Worm (Caenorhabditis elegans) whole organism, L3 larva: Measurements from ENCODE around the gene grk-1.
A peak's percentile ranks its signal among the peaks of the same experiment; 100 is the strongest.

Experiments used
- R02D3.7 ChIP-seq: fragments of 150-350 bp; optimal IDR thresholded peaks from 2 replicates; lab custom pipeline; 2014; ENCODE audit warnings: missing biosample characterization, missing genetic modification characterization
- ZK546.5 ChIP-seq: sonication (generic microtip); optimal IDR thresholded peaks from 2 replicates; lab custom pipeline; 2017; ENCODE audit warnings: missing biosample characterization, missing genetic modification characterization
- aly-2 ChIP-seq: fragments of 150-350 bp; optimal IDR thresholded peaks from 2 replicates; lab custom pipeline; 2014; ENCODE audit warnings: missing biosample characterization, missing genetic modification characterization
- ama-1 ChIP-seq: fragments of 150-350 bp; optimal IDR thresholded peaks from 2 replicates; lab custom pipeline; 2018
- ceh-16 ChIP-seq: sonication (generic microtip); optimal IDR thresholded peaks from 2 replicates; lab custom pipeline; 2017; ENCODE audit warnings: missing biosample characterization, missing genetic modification characterization
- ceh-28 ChIP-seq: fragments of 150-350 bp; optimal IDR thresholded peaks from 2 replicates; lab custom pipeline; 2014; ENCODE audit warnings: missing biosample characterization, missing genetic modification reagents, missing genetic modification characterization
- ceh-82 ChIP-seq: fragments of 150-350 bp; optimal IDR thresholded peaks from 2 replicates; lab custom pipeline; 2014; ENCODE audit warnings: missing biosample characterization, missing genetic modification characterization
- ceh-9 ChIP-seq: sonication (generic microtip); optimal IDR thresholded peaks from 2 replicates; lab custom pipeline; 2018; ENCODE audit warnings: missing biosample characterization, missing genetic modification characterization
- daf-12 ChIP-seq: fragments of 150-350 bp; optimal IDR thresholded peaks from 2 replicates; lab custom pipeline; 2014; ENCODE audit warnings: missing biosample characterization, missing genetic modification reagents, missing genetic modification characterization
- egl-27 ChIP-seq: sonication (generic microtip); optimal IDR thresholded peaks from 4 replicates; lab custom pipeline; 2017; ENCODE audit warnings: missing biosample characterization, missing genetic modification reagents, missing genetic modification characterization
- egl-5 ChIP-seq: fragments of 150-350 bp; optimal IDR thresholded peaks from 2 replicates; lab custom pipeline; 2017; ENCODE audit warnings: missing biosample characterization, missing genetic modification reagents, missing genetic modification characterization, inconsistent platforms
- elt-1 ChIP-seq: fragments of 150-350 bp; optimal IDR thresholded peaks from 2 replicates; lab custom pipeline; 2014; ENCODE audit warnings: missing biosample characterization, missing genetic modification characterization
- elt-2 ChIP-seq: sonication (generic microtip); optimal IDR thresholded peaks from 2 replicates; lab custom pipeline; 2016; ENCODE audit warnings: missing genetic modification reagents, mild to moderate bottlenecking, missing genetic modification characterization, missing compliant biosample characterization
- elt-3 ChIP-seq, 3 experiments: fragments of 150-350 bp in 1 of 3; sonication (generic microtip) in 2 of 3; optimal IDR thresholded peaks; 2 replicates in 2 of 3; 4 replicates in 1 of 3; lab custom pipeline; 2014 to 2017; ENCODE audit warnings: missing biosample characterization in 3 of 3, missing genetic modification characterization in 3 of 3
- eor-1 ChIP-seq, 2 experiments: fragments of 150-350 bp; optimal IDR thresholded peaks; 2 replicates each; lab custom pipeline; 2014 to 2018; ENCODE audit warnings: missing biosample characterization in 2 of 2, missing genetic modification characterization in 2 of 2
- fkh-10 ChIP-seq: sonication (generic microtip); optimal IDR thresholded peaks from 2 replicates; lab custom pipeline; 2017; ENCODE audit warnings: missing biosample characterization, missing genetic modification reagents, missing genetic modification characterization
- fkh-2 ChIP-seq: fragments of 150-350 bp; optimal IDR thresholded peaks from 2 replicates; lab custom pipeline; 2014; ENCODE audit warnings: missing biosample characterization, missing genetic modification reagents, missing genetic modification characterization
- fos-1 ChIP-seq: fragments of 150-350 bp; optimal IDR thresholded peaks from 2 replicates; lab custom pipeline; 2014; ENCODE audit warnings: missing biosample characterization, missing genetic modification characterization
- hmg-11 ChIP-seq: sonication (generic microtip); optimal IDR thresholded peaks from 2 replicates; lab custom pipeline; 2016; ENCODE audit warnings: missing genetic modification characterization, missing compliant biosample characterization
- jun-1 ChIP-seq: fragments of 150-350 bp; optimal IDR thresholded peaks from 2 replicates; lab custom pipeline; 2014; ENCODE audit warnings: missing biosample characterization, missing genetic modification reagents, missing genetic modification characterization
- lin-15B ChIP-seq: fragments of 150-350 bp; optimal IDR thresholded peaks from 2 replicates; lab custom pipeline; 2014; ENCODE audit warnings: missing biosample characterization, missing genetic modification characterization
- lin-39 ChIP-seq: fragments of 150-350 bp; optimal IDR thresholded peaks from 2 replicates; lab custom pipeline; 2018; ENCODE audit warnings: missing biosample characterization, missing genetic modification reagents, missing genetic modification characterization
- lsy-12 ChIP-seq: sonication (generic microtip); optimal IDR thresholded peaks from 2 replicates; lab custom pipeline; 2016; ENCODE audit warnings: mild to moderate bottlenecking, missing genetic modification characterization, missing compliant biosample characterization
- mdl-1 ChIP-seq: fragments of 150-350 bp; optimal IDR thresholded peaks from 2 replicates; lab custom pipeline; 2014; ENCODE audit warnings: missing biosample characterization, missing genetic modification characterization
- mml-1 ChIP-seq: fragments of 150-350 bp; sonication (generic microtip); optimal IDR thresholded peaks from 3 replicates; lab custom pipeline; 2014; ENCODE audit warnings: missing biosample characterization, missing genetic modification characterization
- nfya-1 ChIP-seq: sonication (generic microtip); optimal IDR thresholded peaks from 2 replicates; lab custom pipeline; 2017; ENCODE audit warnings: missing genetic modification characterization, mild to moderate bottlenecking, missing compliant biosample characterization, antibody characterized with exemption, moderate library complexity; ENCODE audit not compliant: insufficient read depth
- nhr-11 ChIP-seq: fragments of 150-350 bp; optimal IDR thresholded peaks from 2 replicates; lab custom pipeline; 2014; ENCODE audit warnings: missing biosample characterization, missing genetic modification characterization
- nhr-12 ChIP-seq: fragments of 150-350 bp; optimal IDR thresholded peaks from 2 replicates; lab custom pipeline; 2014; ENCODE audit warnings: missing biosample characterization, missing genetic modification characterization
- nhr-23 ChIP-seq: fragments of 150-350 bp; optimal IDR thresholded peaks from 2 replicates; lab custom pipeline; 2014; ENCODE audit warnings: missing biosample characterization, missing genetic modification reagents, missing genetic modification characterization
- nhr-237 ChIP-seq: fragments of 150-350 bp; optimal IDR thresholded peaks from 2 replicates; lab custom pipeline; 2014; ENCODE audit warnings: missing biosample characterization, missing genetic modification characterization
- nhr-25 ChIP-seq: sonication (generic microtip); optimal IDR thresholded peaks from 2 replicates; lab custom pipeline; 2017; ENCODE audit warnings: missing biosample characterization, missing genetic modification characterization
- nhr-28 ChIP-seq: fragments of 150-350 bp; optimal IDR thresholded peaks from 2 replicates; lab custom pipeline; 2014; ENCODE audit warnings: missing biosample characterization, missing genetic modification characterization
- nhr-43 ChIP-seq: sonication (generic microtip); optimal IDR thresholded peaks from 2 replicates; lab custom pipeline; 2016; ENCODE audit warnings: mild to moderate bottlenecking, missing genetic modification characterization, missing compliant biosample characterization; ENCODE audit not compliant: poor library complexity, severe bottlenecking
- nhr-67 ChIP-seq: fragments of 150-350 bp; optimal IDR thresholded peaks from 2 replicates; lab custom pipeline; 2014; ENCODE audit warnings: missing biosample characterization, missing genetic modification characterization
- nhr-76 ChIP-seq: fragments of 150-350 bp; sonication (generic microtip); optimal IDR thresholded peaks from 5 replicates; lab custom pipeline; 2014; ENCODE audit warnings: missing biosample characterization, missing genetic modification characterization
- nhr-77 ChIP-seq: fragments of 150-350 bp; optimal IDR thresholded peaks from 2 replicates; lab custom pipeline; 2014; ENCODE audit warnings: missing biosample characterization, missing genetic modification characterization
- pha-4 ChIP-seq: fragments of 150-350 bp; optimal IDR thresholded peaks from 2 replicates; lab custom pipeline; 2014; ENCODE audit warnings: missing biosample characterization, missing genetic modification reagents, missing genetic modification characterization
- pqm-1 ChIP-seq: fragments of 150-350 bp; optimal IDR thresholded peaks from 2 replicates; lab custom pipeline; 2017; ENCODE audit warnings: missing biosample characterization, missing genetic modification characterization, inconsistent platforms
- sea-2 ChIP-seq: fragments of 150-350 bp; sonication (generic microtip); optimal IDR thresholded peaks from 4 replicates; lab custom pipeline; 2014; ENCODE audit warnings: missing biosample characterization, missing genetic modification reagents, missing genetic modification characterization
- skn-1 ChIP-seq: fragments of 150-350 bp; optimal IDR thresholded peaks from 2 replicates; lab custom pipeline; 2014; ENCODE audit warnings: missing biosample characterization, missing genetic modification characterization
- snpc-4 ChIP-seq: fragments of 150-350 bp; optimal IDR thresholded peaks from 2 replicates; lab custom pipeline; 2014; ENCODE audit warnings: missing biosample characterization, missing genetic modification characterization
- tbx-2 ChIP-seq: sonication (generic microtip); optimal IDR thresholded peaks from 2 replicates; lab custom pipeline; 2016; ENCODE audit warnings: mild to moderate bottlenecking, missing genetic modification characterization, missing compliant biosample characterization
- unc-39 ChIP-seq: sonication (generic microtip); optimal IDR thresholded peaks from 4 replicates; lab custom pipeline; 2017; ENCODE audit warnings: missing biosample characterization, missing genetic modification characterization
- unc-62 ChIP-seq: fragments of 150-350 bp; sonication (generic microtip); optimal IDR thresholded peaks from 4 replicates; lab custom pipeline; 2014; ENCODE audit warnings: missing biosample characterization, missing genetic modification reagents, missing genetic modification characterization
- zag-1 ChIP-seq: fragments of 150-350 bp; optimal IDR thresholded peaks from 2 replicates; lab custom pipeline; 2014; ENCODE audit warnings: missing biosample characterization, missing genetic modification characterization
- ztf-11 ChIP-seq: fragments of 150-350 bp; optimal IDR thresholded peaks from 2 replicates; lab custom pipeline; 2014; ENCODE audit warnings: missing biosample characterization, missing genetic modification characterization
- ztf-4 ChIP-seq: fragments of 150-350 bp; optimal IDR thresholded peaks from 2 replicates; lab custom pipeline; 2014; ENCODE audit warnings: missing biosample characterization, missing genetic modification characterization

The grk-1 gene

ce11 chrX:9999599-10000201 is 692 bp upstream of the grk-1 start:
- peak; percentile 69 for TF ChIP-seq nfya-1 (tag; lab: Kevin White, UChicago)
- TF ChIP-seq elt-3 (tag; optimal IDR thresholded peaks at IDR 0.05; lab: Kevin White, UChicago): no peak
- TF ChIP-seq ZK546.5 (tag; lab: Kevin White, UChicago): no peak
- no peak for TF ChIP-seq nhr-77 (tag; lab: Kevin White, UChicago)
- TF ChIP-seq lin-39 (tag; lab: Kevin White, UChicago): peak; percentile 49
- TF ChIP-seq mdl-1: no peak
- TF ChIP-seq ceh-28 (tag; lab: Kevin White, UChicago): peak; percentile 89
- TF ChIP-seq nhr-67 (tag; lab: Kevin White, UChicago): no peak
- TF ChIP-seq elt-2: peak; percentile 50
- TF ChIP-seq nhr-12 (tag; lab: Kevin White, UChicago): no peak
- TF ChIP-seq elt-1 (tag; lab: Kevin White, UChicago): no peak
- no peak for TF ChIP-seq aly-2 (tag; lab: Kevin White, UChicago)
- no peak for TF ChIP-seq nhr-28 (tag; lab: Kevin White, UChicago)
- TF ChIP-seq ceh-16 (tag; lab: Kevin White, UChicago): no peak
- peak; percentile 70 for TF ChIP-seq snpc-4 (tag; lab: Kevin White, UChicago)
- no peak for TF ChIP-seq nhr-76
- TF ChIP-seq lin-15B (tag; lab: Kevin White, UChicago): peak; percentile 5
- no peak for TF ChIP-seq nhr-43
- no peak for TF ChIP-seq nhr-237 (tag; lab: Kevin White, UChicago)
- peak; percentile 83 for TF ChIP-seq nhr-25
- TF ChIP-seq mml-1: no peak
- no peak for TF ChIP-seq ama-1 (lab: Kevin White, UChicago)
- TF ChIP-seq unc-62 (GFP tag; lab: Kevin White, UChicago): no peak
- TF ChIP-seq tbx-2: peak; percentile 64
- no peak for TF ChIP-seq ztf-4 (tag; lab: Kevin White, UChicago)
- peak; percentile 92 for TF ChIP-seq lsy-12 (tag; lab: Kevin White, UChicago)
- peak; percentile 81 for TF ChIP-seq sea-2 (GFP tag; lab: Kevin White, UChicago)
- TF ChIP-seq egl-27: no peak
- peak; percentile 96 for TF ChIP-seq hmg-11 (tag; lab: Kevin White, UChicago)
- no peak for TF ChIP-seq daf-12 (tag; lab: Kevin White, UChicago)
- peak; percentile 3 for TF ChIP-seq ztf-11 (tag; lab: Kevin White, UChicago)
- no peak for TF ChIP-seq jun-1
- no peak for TF ChIP-seq fos-1 (tag; lab: Kevin White, UChicago)
- TF ChIP-seq ceh-9 (tag; lab: Kevin White, UChicago): no peak
- no peak for TF ChIP-seq eor-1 (tag; optimal IDR thresholded peaks at IDR 0.05; lab: Kevin White, UChicago)
- peak; percentile 89 for TF ChIP-seq nhr-23 (tag; lab: Kevin White, UChicago)
- TF ChIP-seq unc-39: no peak
- peak; percentile 71 for TF ChIP-seq fkh-10
- peak; percentile 69 for TF ChIP-seq pha-4 (tag; lab: Kevin White, UChicago)
- TF ChIP-seq pqm-1: no peak
- no peak for TF ChIP-seq fkh-2 (tag; lab: Kevin White, UChicago)
- peak; percentile 70 for TF ChIP-seq ceh-82 (tag; lab: Kevin White, UChicago)
- TF ChIP-seq R02D3.7 (tag; lab: Kevin White, UChicago): peak; percentile 29
- TF ChIP-seq nhr-11: peak; percentile 45
- TF ChIP-seq egl-5: peak; percentile 68
- no peak for TF ChIP-seq skn-1
- TF ChIP-seq zag-1: no peak
